Fruit fly (Drosophila melanogaster) whole organism, embryonic: ENCODE data around the gene CG31344.
A peak's percentile ranks its signal among the peaks of the same experiment; 100 is the strongest.

Experiments
- Atf6 ChIP-seq: fragments of 200-800 bp; sonication (Bioruptor generic); IDR thresholded peaks from 2 replicates; pipeline ENCODE4 v1.3.6; 2022; ENCODE audit warnings: missing biosample characterization, missing genetic modification characterization
- CG13123 ChIP-seq: fragments of 200-800 bp; sonication (Bioruptor generic); optimal IDR thresholded peaks from 2 replicates; lab custom pipeline; 2016; ENCODE audit warnings: missing biosample characterization, missing genetic modification characterization
- CG14441 ChIP-seq: fragments of 200-800 bp; sonication (Bioruptor generic); IDR thresholded peaks from 2 replicates; pipeline ENCODE4 v1.3.6; 2022; ENCODE audit warnings: missing biosample characterization, missing genetic modification characterization
- CG15011 ChIP-seq: fragments of 200-800 bp; sonication (Bioruptor generic); optimal IDR thresholded peaks from 3 replicates; lab custom pipeline; 2018; ENCODE audit warnings: missing biosample characterization, mild to moderate bottlenecking, missing genetic modification characterization
- CG17186 ChIP-seq: fragments of 200-800 bp; sonication (Bioruptor generic); optimal IDR thresholded peaks from 3 replicates; lab custom pipeline; 2017; ENCODE audit warnings: missing biosample characterization, missing genetic modification reagents, missing genetic modification characterization
- CG17802 ChIP-seq: fragments of 200-800 bp; sonication (Bioruptor generic); optimal IDR thresholded peaks from 2 replicates; lab custom pipeline; 2018; ENCODE audit warnings: missing biosample characterization, mild to moderate bottlenecking, missing genetic modification characterization, moderate library complexity
- CG17912 ChIP-seq: fragments of 200-800 bp; sonication (Bioruptor generic); optimal IDR thresholded peaks from 2 replicates; lab custom pipeline; 2018; ENCODE audit warnings: missing biosample characterization, mild to moderate bottlenecking, missing genetic modification characterization
- CG2120 ChIP-seq: fragments of 200-800 bp; sonication (Bioruptor generic); optimal IDR thresholded peaks from 3 replicates; lab custom pipeline; 2016; ENCODE audit warnings: missing biosample characterization, missing genetic modification characterization
- CG30403 ChIP-seq: fragments of 200-800 bp; sonication (Bioruptor generic); optimal IDR thresholded peaks from 3 replicates; lab custom pipeline; 2016; ENCODE audit warnings: missing biosample characterization, missing genetic modification characterization
- CG3163 ChIP-seq: fragments of 200-800 bp; sonication (Bioruptor generic); optimal IDR thresholded peaks from 3 replicates; lab custom pipeline; 2016; ENCODE audit warnings: missing biosample characterization, missing genetic modification characterization
- CG34224 ChIP-seq: fragments of 200-800 bp; sonication (Bioruptor generic); IDR thresholded peaks from 3 replicates; pipeline ENCODE4 v1.3.6; 2022; ENCODE audit warnings: missing biosample characterization, missing genetic modification characterization; ENCODE audit not compliant: partially characterized antibody
- CG34422 ChIP-seq: fragments of 200-800 bp; sonication (Bioruptor generic); IDR thresholded peaks from 3 replicates; pipeline ENCODE4 v1.3.6; 2022; ENCODE audit warnings: missing biosample characterization, missing genetic modification characterization
- CG3726 ChIP-seq: fragments of 200-800 bp; sonication (Bioruptor generic); IDR thresholded peaks from 3 replicates; pipeline ENCODE4, ENCODE4 v1.3.6; 2022; ENCODE audit warnings: missing biosample characterization, missing genetic modification characterization
- CG6175 ChIP-seq: fragments of 200-800 bp; sonication (Bioruptor generic); IDR thresholded peaks from 3 replicates; pipeline ENCODE4 v1.3.6; 2022; ENCODE audit warnings: missing biosample characterization, missing genetic modification characterization
- CG7271 ChIP-seq: fragments of 200-800 bp; sonication (Bioruptor generic); optimal IDR thresholded peaks from 2 replicates; lab custom pipeline; 2018; ENCODE audit warnings: missing biosample characterization, mild to moderate bottlenecking, missing genetic modification characterization, moderate library complexity
- CG7745 ChIP-seq: fragments of 200-800 bp; sonication (Bioruptor generic); optimal IDR thresholded peaks from 2 replicates; lab custom pipeline; 2018; ENCODE audit warnings: missing biosample characterization, mild to moderate bottlenecking, missing genetic modification characterization, moderate library complexity
- CG8765 ChIP-seq: fragments of 200-800 bp; sonication (Bioruptor generic); IDR thresholded peaks from 2 replicates; pipeline ENCODE4 v1.3.6; 2022; ENCODE audit warnings: missing biosample characterization, missing genetic modification characterization
- CG8924 ChIP-seq: fragments of 200-800 bp; optimal IDR thresholded peaks from 3 replicates; lab custom pipeline; 2019; ENCODE audit warnings: missing biosample characterization, mild to moderate bottlenecking, missing genetic modification characterization, moderate library complexity
- Fer3 ChIP-seq: fragments of 200-800 bp; sonication (Bioruptor generic); optimal IDR thresholded peaks from 2 replicates; lab custom pipeline; 2018; ENCODE audit warnings: missing biosample characterization, mild to moderate bottlenecking, missing genetic modification characterization, moderate library complexity
- Max ChIP-seq: fragments of 200-800 bp; sonication (Bioruptor generic); optimal IDR thresholded peaks from 2 replicates; lab custom pipeline; 2016; ENCODE audit warnings: missing biosample characterization, mild to moderate bottlenecking, missing genetic modification characterization
- Myb ChIP-seq: fragments of 200-800 bp; sonication (Bioruptor generic); optimal IDR thresholded peaks from 2 replicates; lab custom pipeline; 2016; ENCODE audit warnings: missing biosample characterization, missing genetic modification characterization
- Oaz ChIP-seq: fragments of 200-800 bp; sonication (Bioruptor generic); IDR thresholded peaks from 2 replicates; pipeline ENCODE4 v1.3.6; 2022; ENCODE audit warnings: missing biosample characterization, missing genetic modification characterization
- Six4 ChIP-seq: fragments of 200-800 bp; sonication (Bioruptor generic); optimal IDR thresholded peaks from 2 replicates; lab custom pipeline; 2016; ENCODE audit warnings: missing biosample characterization, missing genetic modification characterization
- crol ChIP-seq: fragments of 200-800 bp; sonication (Bioruptor generic); IDR thresholded peaks from 2 replicates; pipeline ENCODE4 v1.3.6; 2022; ENCODE audit warnings: missing biosample characterization, missing genetic modification characterization
- danr ChIP-seq: fragments of 200-800 bp; sonication (Bioruptor generic); IDR thresholded peaks from 2 replicates; pipeline ENCODE4 v1.3.6; 2022; ENCODE audit warnings: missing biosample characterization, missing genetic modification characterization
- dpn ChIP-seq, 2 experiments: fragments of 200-800 bp; sonication (Bioruptor generic); optimal IDR thresholded peaks; 3 replicates each; lab custom pipeline; 2016; ENCODE audit warnings: missing biosample characterization in 2 of 2, missing genetic modification characterization in 2 of 2
- gce ChIP-seq: fragments of 200-800 bp; sonication (Bioruptor generic); IDR thresholded peaks from 3 replicates; pipeline ENCODE4 v1.3.6; 2022; ENCODE audit warnings: missing biosample characterization, missing genetic modification characterization
- gsb ChIP-seq: fragments of 200-800 bp; sonication (Bioruptor generic); IDR thresholded peaks from 2 replicates; pipeline ENCODE4 v1.3.6; 2022; ENCODE audit warnings: missing biosample characterization, missing genetic modification characterization
- kah ChIP-seq: fragments of 200-800 bp; sonication (Bioruptor generic); optimal IDR thresholded peaks from 2 replicates; lab custom pipeline; 2018; ENCODE audit warnings: missing biosample characterization, mild to moderate bottlenecking, missing genetic modification characterization
- lilli ChIP-seq: fragments of 200-800 bp; sonication (Bioruptor generic); optimal IDR thresholded peaks from 3 replicates; lab custom pipeline; 2016; ENCODE audit warnings: missing biosample characterization, missing genetic modification characterization
- lov ChIP-seq, 2 experiments: fragments of 200-800 bp in 1 of 2; fragments of >200 bp in 1 of 2; sonication (Bioruptor generic) in 1 of 2; IDR thresholded peaks in 1 of 2; optimal IDR thresholded peaks in 1 of 2; 2 replicates in 1 of 2; 3 replicates in 1 of 2; pipeline versions ENCODE4 v1.3.6 to Lab custom; 2017 to 2022; ENCODE audit warnings: missing biosample characterization in 1 of 2, missing genetic modification characterization in 1 of 2
- odd ChIP-seq: fragments of 200-800 bp; sonication (Bioruptor generic); optimal IDR thresholded peaks from 2 replicates; lab custom pipeline; 2017; ENCODE audit warnings: missing biosample characterization, mild to moderate bottlenecking, missing genetic modification characterization
- org-1 ChIP-seq: fragments of 200-800 bp; sonication (Bioruptor generic); optimal IDR thresholded peaks from 2 replicates; lab custom pipeline; 2017; ENCODE audit warnings: missing biosample characterization, missing genetic modification characterization
- pfk ChIP-seq: fragments of 200-800 bp; sonication (Bioruptor generic); optimal IDR thresholded peaks from 2 replicates; lab custom pipeline; 2018; ENCODE audit warnings: missing biosample characterization, mild to moderate bottlenecking, missing genetic modification characterization, moderate library complexity
- ro ChIP-seq: fragments of 200-800 bp; sonication (Bioruptor generic); IDR thresholded peaks from 2 replicates; pipeline ENCODE4 v1.3.6; 2022; ENCODE audit warnings: missing biosample characterization, missing genetic modification characterization
- run ChIP-seq: fragments of 200-800 bp; sonication (Bioruptor generic); optimal IDR thresholded peaks from 3 replicates; lab custom pipeline; 2018; ENCODE audit warnings: missing biosample characterization, mild to moderate bottlenecking, missing genetic modification characterization
- sens-2 ChIP-seq: fragments of 200-800 bp; sonication (Bioruptor generic); IDR thresholded peaks from 2 replicates; pipeline ENCODE4 v1.3.6; 2022; ENCODE audit warnings: missing biosample characterization, missing genetic modification characterization
- sna ChIP-seq: fragments of 200-800 bp; sonication (Bioruptor generic); IDR thresholded peaks from 2 replicates; pipeline ENCODE4 v1.3.6; 2022; ENCODE audit warnings: missing biosample characterization, missing genetic modification characterization; ENCODE audit not compliant: partially characterized antibody
- vnd ChIP-seq: fragments of 200-800 bp; sonication (Bioruptor generic); IDR thresholded peaks from 3 replicates; pipeline ENCODE4 v1.3.6; 2022; ENCODE audit warnings: missing biosample characterization, missing genetic modification characterization; ENCODE audit not compliant: partially characterized antibody
- zfh1 ChIP-seq: fragments of 200-800 bp; sonication (Bioruptor generic); IDR thresholded peaks from 3 replicates; pipeline ENCODE4 v1.3.6; 2022; ENCODE audit warnings: missing biosample characterization, missing genetic modification characterization

Gene CG31344

DNA sequence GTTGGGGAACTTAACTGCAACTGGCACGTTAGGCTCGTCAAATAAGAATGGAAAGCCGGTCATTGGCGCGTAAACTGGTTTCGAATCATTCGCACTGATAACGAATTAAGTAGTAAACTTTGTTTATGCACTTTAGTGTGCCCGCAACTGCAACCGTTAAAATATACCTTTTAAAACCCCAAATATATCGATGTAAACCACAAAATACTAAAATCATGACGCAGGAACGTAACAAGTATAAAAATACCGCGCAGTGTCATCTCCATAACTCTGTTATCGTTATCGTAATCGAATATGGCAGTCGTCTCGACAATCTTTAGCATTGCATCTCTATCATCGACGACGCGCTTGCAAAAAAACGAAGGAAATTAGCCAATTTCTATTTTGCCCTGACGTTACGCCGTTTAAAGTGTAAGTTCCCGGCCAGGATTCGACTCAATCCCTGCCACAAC is at the start of gene CG31344, which contains the start of gene Caf1-55 (continued):
- TF ChIP-seq Fer3 (tag; lab: Kevin White, UChicago): no peak
- TF ChIP-seq CG13123: no peak
- TF ChIP-seq Myb (GFP tag; lab: Kevin White, UChicago): peak; percentile 84
- no peak for TF ChIP-seq CG14441 (GFP tag; lab: Robert Waterston, UW)
- TF ChIP-seq zfh1 (GFP tag; lab: Robert Waterston, UW): no peak
- TF ChIP-seq CG17186: peak; percentile 3
- TF ChIP-seq ro (GFP tag; lab: Robert Waterston, UW): no peak
- no peak for TF ChIP-seq CG15011 (GFP tag; lab: Kevin White, UChicago)
- no peak for TF ChIP-seq crol (GFP tag; lab: Robert Waterston, UW)
- TF ChIP-seq pfk (GFP tag; lab: Kevin White, UChicago): no peak
- no peak for TF ChIP-seq CG3726 (GFP tag; lab: Robert Waterston, UW)
- no peak for TF ChIP-seq gsb (GFP tag; lab: Robert Waterston, UW)
- TF ChIP-seq CG8765 (GFP tag; lab: Robert Waterston, UW): no peak
- peak; percentile 38 for TF ChIP-seq CG8924 (tag; lab: Kevin White, UChicago)
- peak; percentile 72 for TF ChIP-seq sna (GFP tag; lab: Robert Waterston, UW)
- TF ChIP-seq Six4: no peak
- TF ChIP-seq CG2120 (GFP tag; lab: Kevin White, UChicago): peak; percentile 55
- TF ChIP-seq lov (optimal IDR thresholded peaks at IDR 0.05; lab: Kevin White, UChicago): no peak
- TF ChIP-seq lov (GFP tag; IDR thresholded peaks at IDR 0.05; lab: Robert Waterston, UW): no peak
- peak; percentile 18 for TF ChIP-seq CG30403
- TF ChIP-seq vnd: peak; percentile 61; the same call in 2 of the 3 replicates
- peak; percentile 37 for TF ChIP-seq lilli (GFP tag; lab: Kevin White, UChicago)
- TF ChIP-seq Atf6: no peak
- TF ChIP-seq dpn (GFP tag; optimal IDR thresholded peaks at IDR 0.05; lab: Kevin White, UChicago): peak in 1 of 2 experiments; percentile 32
- TF ChIP-seq, all 482 proteins: peak for 113

dm6 chr3R:15268856-15269255 is 43.7 kb upstream of the CG31344 start:
- TF ChIP-seq CG17912 (GFP tag; lab: Kevin White, UChicago) (no peak), odd (GFP tag; lab: Kevin White, UChicago) (no peak), org-1 (no peak), CG17802 (tag; lab: Kevin White, UChicago) (no peak), gce (GFP tag; lab: Robert Waterston, UW) (no peak), CG34224 (0 out of 3 replicates have a peak, but pooled peaks have one; percentile 27), Max (GFP tag; lab: Kevin White, UChicago) (no peak), CG7745 (tag; lab: Kevin White, UChicago) (no peak), sens-2 (no peak), danr (GFP tag; lab: Robert Waterston, UW) (no peak), Oaz (no peak), CG3163 (GFP tag; lab: Kevin White, UChicago) (no peak), CG7271 (no peak), CG6175 (GFP tag; lab: Robert Waterston, UW) (no peak), kah (peak; percentile 71), CG34422 (GFP tag; lab: Robert Waterston, UW) (no peak), run (tag; lab: Kevin White, UChicago) (no peak)
